Fruit fly (Drosophila melanogaster): ENCODE measurements around the gene Vps15.

Vps15 gene

dm6 chr3R:9246879-9247621, 1.4 kb upstream of the Vps15 start (continued):
- peak; percentile 31 for TF ChIP-seq NC2α (GFP tag; optimal IDR thresholded peaks at IDR 0.05)
- TF ChIP-seq CG9609 (GFP tag; optimal IDR thresholded peaks at IDR 0.05): no peak
- no peak for TF ChIP-seq CG11560 (tag; IDR thresholded peaks at IDR 0.05)
- peak; percentile 14 for TF ChIP-seq MTF-1 (GFP tag; optimal IDR thresholded peaks at IDR 0.05; ENCODE audit: borderline replicate concordance)
- TF ChIP-seq CG16815 (GFP tag; optimal IDR thresholded peaks at IDR 0.05): no peak
- peak; percentile 59 for TF ChIP-seq CG17385 (GFP tag; optimal IDR thresholded peaks at IDR 0.05)
- peak; percentile 15; the same call in 1 of the 3 replicates for TF ChIP-seq tgo (GFP tag; IDR thresholded peaks at IDR 0.05)
- TF ChIP-seq hth (optimal IDR thresholded peaks at IDR 0.05): no peak
- peak; percentile 80 for TF ChIP-seq CoRest (tag; optimal IDR thresholded peaks at IDR 0.05)
- TF ChIP-seq CG11085 (GFP tag; IDR thresholded peaks at IDR 0.05): no peak
- peak; percentile 36 for TF ChIP-seq NfI (GFP tag; optimal IDR thresholded peaks at IDR 0.05)
- no peak for TF ChIP-seq sr (GFP tag; IDR thresholded peaks at IDR 0.05)
- peak; percentile 14 for TF ChIP-seq HHEX (GFP tag; optimal IDR thresholded peaks at IDR 0.05)
- no peak for TF ChIP-seq B-H1 (GFP tag; IDR thresholded peaks at IDR 0.05)
- peak; percentile 63 for TF ChIP-seq Ssrp (tag; optimal IDR thresholded peaks at IDR 0.05)
- TF ChIP-seq Dek (tag; optimal IDR thresholded peaks at IDR 0.05): peak; percentile 1
- no peak for TF ChIP-seq crol (GFP tag; IDR thresholded peaks at IDR 0.05)
- peak; percentile 71 for TF ChIP-seq CG17359 (tag; optimal IDR thresholded peaks at IDR 0.05)
- no peak for TF ChIP-seq Nf-YA (GFP tag; IDR thresholded peaks at IDR 0.05)
- no peak for TF ChIP-seq zfh2 (GFP tag; optimal IDR thresholded peaks at IDR 0.05)
- TF ChIP-seq CG15269 (tag; optimal IDR thresholded peaks at IDR 0.05): peak; percentile 51
- peak; percentile 64 for TF ChIP-seq grau (tag; optimal IDR thresholded peaks at IDR 0.05)
- TF ChIP-seq YL-1 (GFP tag; optimal IDR thresholded peaks at IDR 0.05): no peak
- peak; percentile 61 for TF ChIP-seq nom (GFP tag; optimal IDR thresholded peaks at IDR 0.05)
- peak; percentile 42 for TF ChIP-seq CG18476 (GFP tag; optimal IDR thresholded peaks at IDR 0.05)
- peak; percentile 77 for TF ChIP-seq CG13424 (tag; optimal IDR thresholded peaks at IDR 0.05)
- TF ChIP-seq CG8089 (GFP tag; optimal IDR thresholded peaks at IDR 0.05): no peak
- TF ChIP-seq bcd (GFP tag; optimal IDR thresholded peaks at IDR 0.05): peak; percentile 60
- no peak for TF ChIP-seq z (GFP tag; IDR thresholded peaks at IDR 0.05)
- TF ChIP-seq CG7357 (GFP tag; IDR thresholded peaks at IDR 0.05): peak; percentile 26; the same call in 1 of the 3 replicates
- no peak for TF ChIP-seq CG34224 (GFP tag; IDR thresholded peaks at IDR 0.05; ENCODE audit: partially characterized antibody)
- TF ChIP-seq ERR (GFP tag; optimal IDR thresholded peaks at IDR 0.05): no peak
- TF ChIP-seq Lhr (GFP tag; optimal IDR thresholded peaks at IDR 0.05): peak; percentile 36
- TF ChIP-seq eve (GFP tag; optimal IDR thresholded peaks at IDR 0.05): no peak
- TF ChIP-seq toy (GFP tag; IDR thresholded peaks at IDR 0.05): no peak
- TF ChIP-seq CG12769 (tag; optimal IDR thresholded peaks at IDR 0.05): no peak
- 0 out of 2 replicates have a peak, but pooled peaks have one; percentile 47 for TF ChIP-seq Rx (GFP tag; IDR thresholded peaks at IDR 0.05)
- TF ChIP-seq Rfx (GFP tag; IDR thresholded peaks at IDR 0.05): 0 out of 2 replicates have a peak, but pooled peaks have one; percentile 27
- peak; percentile 41; the same call in 1 of the 2 replicates for TF ChIP-seq Awh (GFP tag; IDR thresholded peaks at IDR 0.05)
- no peak for TF ChIP-seq h (optimal IDR thresholded peaks at IDR 0.05)
- TF ChIP-seq Ravus (GFP tag; IDR thresholded peaks at IDR 0.05): no peak
- peak; percentile 98 for TF ChIP-seq sens (GFP tag)
- TF ChIP-seq CG4730 (GFP tag; IDR thresholded peaks at IDR 0.05): peak; percentile 46; the same call in 1 of the 2 replicates
- TF ChIP-seq prd (optimal IDR thresholded peaks at IDR 0.05): no peak
- TF ChIP-seq prd (GFP tag; IDR thresholded peaks at IDR 0.05): peak; percentile 73
- TF ChIP-seq CG14441 (GFP tag; IDR thresholded peaks at IDR 0.05): no peak
- TF ChIP-seq chinmo (GFP tag; IDR thresholded peaks at IDR 0.05; ENCODE audit: partially characterized antibody): no peak
- no peak for TF ChIP-seq H15 (GFP tag; IDR thresholded peaks at IDR 0.05)
- TF ChIP-seq CG8924 (tag; optimal IDR thresholded peaks at IDR 0.05): peak; percentile 78
- TF ChIP-seq CG9876 (GFP tag; optimal IDR thresholded peaks at IDR 0.05): no peak
- TF ChIP-seq sd (tag; optimal IDR thresholded peaks at IDR 0.05): no peak

All from whole organism, embryonic.